Worm (Caenorhabditis elegans): ENCODE measurements around the gene top-2.

DNA sequence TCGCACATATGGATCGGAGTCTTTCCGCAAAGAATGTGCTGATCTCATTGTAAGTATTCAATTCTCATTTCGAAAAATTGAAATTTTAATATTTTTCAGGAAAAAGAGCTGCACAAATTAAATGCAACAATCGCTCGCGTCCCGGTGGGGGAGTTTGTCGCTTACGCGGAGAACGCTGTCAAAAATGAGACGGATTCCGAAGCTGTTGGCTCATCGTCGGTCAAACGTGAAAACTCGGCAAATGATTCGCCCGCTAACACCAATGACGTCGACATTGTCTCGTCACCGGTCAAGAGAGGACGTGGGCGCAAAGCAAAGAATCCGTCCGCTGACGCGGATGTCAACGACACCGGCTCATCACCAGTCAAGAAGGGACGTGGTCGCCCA lies 41.6 kb downstream of the top-2 start:
- TF ChIP-seq lsy-2 (tag; optimal IDR thresholded peaks at IDR 0.05) (no peak), nhr-12 (tag; optimal IDR thresholded peaks at IDR 0.05) (no peak), pha-4 (tag; optimal IDR thresholded peaks at IDR 0.05) (no peak), snpc-4 (tag; optimal IDR thresholded peaks at IDR 0.05) (no peak), ztf-11 (tag; optimal IDR thresholded peaks at IDR 0.05) (no peak), unc-62 (GFP tag; optimal IDR thresholded peaks at IDR 0.05) (no peak), nhr-28 (tag; optimal IDR thresholded peaks at IDR 0.05) (no peak), unc-120 (tag; optimal IDR thresholded peaks at IDR 0.05; ENCODE audit: poor library complexity, severe bottlenecking) (no peak), unc-39 (tag; optimal IDR thresholded peaks at IDR 0.05) (no peak), sptf-1 (tag; optimal IDR thresholded peaks at IDR 0.05) (no peak)
